Worm (Caenorhabditis elegans): ENCODE data around the gene F01F1.15.

- TF ChIP-seq egl-27 (tag; optimal IDR thresholded peaks at IDR 0.05): no peak
- no peak for TF ChIP-seq aly-2 (tag; optimal IDR thresholded peaks at IDR 0.05)
- no peak for TF ChIP-seq unc-62 (GFP tag; optimal IDR thresholded peaks at IDR 0.05 in 1 of 2)
- TF ChIP-seq unc-62 (tag; optimal IDR thresholded peaks at IDR 0.05): no peak
- TF ChIP-seq mes-2 (tag; optimal IDR thresholded peaks at IDR 0.05; ENCODE audit: poor library complexity, severe bottlenecking): no peak
- no peak for TF ChIP-seq nhr-48 (tag; optimal IDR thresholded peaks at IDR 0.05)
- no peak for TF ChIP-seq arid-1 (GFP tag; conservative IDR thresholded peaks at IDR 0.05)
- no peak for TF ChIP-seq nhr-77 (tag; optimal IDR thresholded peaks at IDR 0.05)
- TF ChIP-seq zfp-3 (GFP tag; conservative IDR thresholded peaks at IDR 0.05): no peak
- no peak for TF ChIP-seq daf-12 (tag; optimal IDR thresholded peaks at IDR 0.05)
- TF ChIP-seq nhr-25 (tag; optimal IDR thresholded peaks at IDR 0.05; ENCODE audit: borderline replicate concordance, insufficient read depth): no peak
- no peak for TF ChIP-seq ama-1 (optimal IDR thresholded peaks at IDR 0.05)
- TF ChIP-seq F10B5.3 (tag; optimal IDR thresholded peaks at IDR 0.05): no peak
- no peak for TF ChIP-seq saeg-2 (GFP tag; IDR thresholded peaks at IDR 0.05)
- TF ChIP-seq fkh-10 (GFP tag; optimal IDR thresholded peaks at IDR 0.05): no peak
Measured at ce11 chrIII:5834053-5834452, 35.3 kb downstream of the F01F1.15 start, which contains the start of gene R12B2.6.

Measured in whole organism, L4 larva.